Worm (Caenorhabditis elegans) whole organism, L3 larva: ENCODE measurements around the gene rpl-11.2.

ENCODE experiments used
- aly-2 ChIP-seq: fragments of 150-350 bp; optimal IDR thresholded peaks from 2 replicates; lab custom pipeline; 2014; ENCODE audit warnings: missing biosample characterization, missing genetic modification characterization
- egl-5 ChIP-seq: fragments of 150-350 bp; optimal IDR thresholded peaks from 2 replicates; lab custom pipeline; 2017; ENCODE audit warnings: missing biosample characterization, missing genetic modification reagents, missing genetic modification characterization, inconsistent platforms
- hmg-11 ChIP-seq: sonication (generic microtip); optimal IDR thresholded peaks from 2 replicates; lab custom pipeline; 2016; ENCODE audit warnings: missing genetic modification characterization, missing compliant biosample characterization
- lin-15B ChIP-seq: fragments of 150-350 bp; optimal IDR thresholded peaks from 2 replicates; lab custom pipeline; 2014; ENCODE audit warnings: missing biosample characterization, missing genetic modification characterization
- mml-1 ChIP-seq: fragments of 150-350 bp; sonication (generic microtip); optimal IDR thresholded peaks from 3 replicates; lab custom pipeline; 2014; ENCODE audit warnings: missing biosample characterization, missing genetic modification characterization
- nhr-23 ChIP-seq: fragments of 150-350 bp; optimal IDR thresholded peaks from 2 replicates; lab custom pipeline; 2014; ENCODE audit warnings: missing biosample characterization, missing genetic modification reagents, missing genetic modification characterization
- nhr-76 ChIP-seq: fragments of 150-350 bp; sonication (generic microtip); optimal IDR thresholded peaks from 5 replicates; lab custom pipeline; 2014; ENCODE audit warnings: missing biosample characterization, missing genetic modification characterization
- skn-1 ChIP-seq: fragments of 150-350 bp; optimal IDR thresholded peaks from 2 replicates; lab custom pipeline; 2014; ENCODE audit warnings: missing biosample characterization, missing genetic modification characterization
- unc-39 ChIP-seq: sonication (generic microtip); optimal IDR thresholded peaks from 4 replicates; lab custom pipeline; 2017; ENCODE audit warnings: missing biosample characterization, missing genetic modification characterization
- unc-62 ChIP-seq: fragments of 150-350 bp; sonication (generic microtip); optimal IDR thresholded peaks from 4 replicates; lab custom pipeline; 2014; ENCODE audit warnings: missing biosample characterization, missing genetic modification reagents, missing genetic modification characterization

ce11 chrX:2216242-2216641, 26.2 kb downstream of the rpl-11.2 start:
- no peak for TF ChIP-seq mml-1 (tag; lab: Kevin White, UChicago)
- TF ChIP-seq unc-39 (tag; lab: Kevin White, UChicago): no peak
- no peak for TF ChIP-seq lin-15B
- TF ChIP-seq nhr-76 (tag; lab: Kevin White, UChicago): no peak
- TF ChIP-seq nhr-23: no peak
- no peak for TF ChIP-seq skn-1 (tag; lab: Kevin White, UChicago)
- no peak for TF ChIP-seq hmg-11 (tag; lab: Kevin White, UChicago)
- no peak for TF ChIP-seq aly-2 (tag; lab: Kevin White, UChicago)
- no peak for TF ChIP-seq unc-62 (GFP tag; lab: Kevin White, UChicago)
- no peak for TF ChIP-seq egl-5 (tag; lab: Kevin White, UChicago)
